Fruit fly (Drosophila melanogaster): ENCODE measurements around the gene CG42705.

The CG42705 gene

DNA sequence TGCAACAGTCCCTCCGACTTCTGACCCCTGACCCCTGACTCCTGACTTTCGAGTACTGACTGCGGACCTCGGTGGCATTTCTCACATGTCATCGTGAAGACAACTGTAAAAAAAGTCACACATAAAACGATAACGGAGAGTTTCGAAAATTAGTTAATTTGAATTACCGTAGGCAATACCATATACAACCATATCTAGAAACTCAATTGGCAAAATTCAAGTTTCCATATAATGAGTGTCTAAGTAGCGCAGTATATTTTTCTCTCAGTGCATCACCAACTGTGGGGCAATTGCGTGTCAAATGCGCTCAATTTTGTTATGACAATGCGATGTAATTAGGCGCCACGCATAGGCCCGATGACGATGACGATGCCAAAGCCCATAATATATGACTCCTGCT, 1.4 kb downstream of the CG42705 start:
- TF ChIP-seq CG11085 (GFP tag; IDR thresholded peaks at IDR 0.05) (no peak), Sox102F (GFP tag; optimal IDR thresholded peaks at IDR 0.05) (peak; percentile 12), dmrt11E (tag; optimal IDR thresholded peaks at IDR 0.05) (peak; percentile 37), CG10565 (GFP tag; optimal IDR thresholded peaks at IDR 0.05) (no peak), Aef1 (GFP tag; IDR thresholded peaks at IDR 0.05) (no peak), CG6689 (GFP tag; IDR thresholded peaks at IDR 0.05) (peak; percentile 37; the same call in 1 of the 2 replicates), pnt (GFP tag; optimal IDR thresholded peaks at IDR 0.05) (peak; percentile 22), ken (GFP tag; IDR thresholded peaks at IDR 0.05) (0 out of 3 replicates have a peak, but pooled peaks have one; percentile 4), HLH4C (GFP tag; IDR thresholded peaks at IDR 0.05; ENCODE audit: partially characterized antibody) (no peak), pros (GFP tag; optimal IDR thresholded peaks at IDR 0.05) (no peak), NFAT (GFP tag; IDR thresholded peaks at IDR 0.05) (no peak), az2 (GFP tag; optimal IDR thresholded peaks at IDR 0.05) (peak; percentile 15), fd96Cb (tag; optimal IDR thresholded peaks at IDR 0.05) (peak; percentile 17), CG10543 (GFP tag; optimal IDR thresholded peaks at IDR 0.05) (no peak), lab (GFP tag; optimal IDR thresholded peaks at IDR 0.05) (no peak), CG8281 (tag; optimal IDR thresholded peaks at IDR 0.05) (no peak), sens (GFP tag) (peak; percentile 84), Ets65A (GFP tag) (peak; percentile 61), Oaz (GFP tag; IDR thresholded peaks at IDR 0.05) (no peak), dmrt99B (tag; optimal IDR thresholded peaks at IDR 0.05) (peak; percentile 35), B-H2 (GFP tag; optimal IDR thresholded peaks at IDR 0.05) (no peak), CG4424 (GFP tag; optimal IDR thresholded peaks at IDR 0.05) (no peak), Usf (GFP tag; optimal IDR thresholded peaks at IDR 0.05) (no peak), CG1603 (tag; optimal IDR thresholded peaks at IDR 0.05) (peak; percentile 43), ttk (GFP tag; IDR thresholded peaks at IDR 0.05) (no peak), Xbp1 (GFP tag; optimal IDR thresholded peaks at IDR 0.05) (peak; percentile 12), CG12744 (GFP tag; optimal IDR thresholded peaks at IDR 0.05) (no peak), lmd (GFP tag; IDR thresholded peaks at IDR 0.05) (peak; percentile 8; the same call in 1 of the 2 replicates), Hr78 (GFP tag; optimal IDR thresholded peaks at IDR 0.05) (peak in 1 of 2 experiments; percentile 18), CG12391 (tag; optimal IDR thresholded peaks at IDR 0.05) (peak; percentile 13), hth (optimal IDR thresholded peaks at IDR 0.05) (no peak), Oli (tag; optimal IDR thresholded peaks at IDR 0.05) (peak; percentile 12), CG6654 (GFP tag; optimal IDR thresholded peaks at IDR 0.05) (no peak), ERR (GFP tag; optimal IDR thresholded peaks at IDR 0.05) (no peak), CG9932 (GFP tag; IDR thresholded peaks at IDR 0.05) (0 out of 2 replicates have a peak, but pooled peaks have one; percentile 17), bcd (GFP tag; optimal IDR thresholded peaks at IDR 0.05) (no peak), ems (GFP tag; optimal IDR thresholded peaks at IDR 0.05) (no peak), kah (GFP tag; optimal IDR thresholded peaks at IDR 0.05) (no peak), ap (GFP tag; IDR thresholded peaks at IDR 0.05) (no peak), CG1602 (GFP tag; optimal IDR thresholded peaks at IDR 0.05) (no peak), CG31441 (GFP tag; IDR thresholded peaks at IDR 0.05) (peak; percentile 24; the same call in 1 of the 2 replicates), stc (GFP tag; IDR thresholded peaks at IDR 0.05) (no peak), HLHmδ (GFP tag; optimal IDR thresholded peaks at IDR 0.05) (no peak), CG14667 (GFP tag; IDR thresholded peaks at IDR 0.05) (no peak), Dll (GFP tag; IDR thresholded peaks at IDR 0.05; ENCODE audit: partially characterized antibody) (no peak), CG34224 (GFP tag; IDR thresholded peaks at IDR 0.05; ENCODE audit: partially characterized antibody) (no peak), ro (GFP tag; IDR thresholded peaks at IDR 0.05) (no peak), Xrp1 (GFP tag; IDR thresholded peaks at IDR 0.05) (peak; percentile 54; the same call in 1 of the 2 replicates), gem (tag; optimal IDR thresholded peaks at IDR 0.05) (peak; percentile 47), Drgx (GFP tag; IDR thresholded peaks at IDR 0.05) (no peak), Dip2 (GFP tag; IDR thresholded peaks at IDR 0.05) (no peak), Med (GFP tag) (no peak)
